Worm (Caenorhabditis elegans) whole organism, L4/young adult: Measurements from ENCODE around the gene irld-64.

Experiments
- W03F9.2 ChIP-seq: fragments of 150-350 bp; optimal IDR thresholded peaks from 2 replicates; lab custom pipeline; 2014; ENCODE audit warnings: missing biosample characterization, missing genetic modification characterization
- dao-5 ChIP-seq: sonication (generic microtip); optimal IDR thresholded peaks from 2 replicates; lab custom pipeline; 2016; ENCODE audit warnings: missing genotype, missing genetic modification characterization, moderate library complexity, missing compliant biosample characterization
- him-1 ChIP-seq: sonication (generic microtip); optimal IDR thresholded peaks from 2 replicates; lab custom pipeline; 2016; ENCODE audit warnings: missing genotype, missing genetic modification reagents, missing genetic modification characterization, missing compliant biosample characterization

ce11 chrII:2976597-2976996 lies 46.2 kb upstream of the irld-64 start, which contains the start of gene nhr-88:
- TF ChIP-seq him-1 (tag; lab: Kevin White, UChicago) (no peak), dao-5 (tag; lab: Kevin White, UChicago) (no peak), W03F9.2 (no peak)
